Worm (Caenorhabditis elegans) whole organism, late embryonic: ENCODE measurements around the gene C18D11.7.
"Not testable (repeated sequence)": the region's sequence is repeated elsewhere in the genome, so short reads cannot be mapped to it uniquely, and the experiment has no call there.

Experiments
- C38D4.7 ChIP-seq: fragments of 200-800 bp; sonication (Bioruptor generic); optimal IDR thresholded peaks from 2 replicates; lab custom pipeline; 2018; ENCODE audit warnings: mild to moderate bottlenecking, missing genetic modification characterization, moderate library complexity, missing compliant biosample characterization
- K02D7.2 ChIP-seq: sonication (generic microtip); optimal IDR thresholded peaks from 2 replicates; lab custom pipeline; 2017; ENCODE audit warnings: mild to moderate bottlenecking, missing genetic modification characterization, missing compliant biosample characterization
- T23F11.4 ChIP-seq: fragments of 200-800 bp; sonication (Bioruptor generic); optimal IDR thresholded peaks from 2 replicates; lab custom pipeline; 2018; ENCODE audit warnings: mild to moderate bottlenecking, missing genetic modification characterization, missing compliant biosample characterization
- ceh-14 ChIP-seq: sonication (generic microtip); optimal IDR thresholded peaks from 2 replicates; lab custom pipeline; 2016; ENCODE audit warnings: missing genotype, missing genetic modification characterization, missing compliant biosample characterization
- ceh-18 ChIP-seq: sonication (generic microtip); optimal IDR thresholded peaks from 2 replicates; lab custom pipeline; 2016; ENCODE audit warnings: missing genetic modification characterization, missing compliant biosample characterization
- ceh-19 ChIP-seq: fragments of 200-800 bp; sonication (Bioruptor generic); optimal IDR thresholded peaks from 2 replicates; lab custom pipeline; 2018; ENCODE audit warnings: mild to moderate bottlenecking, missing genetic modification characterization, missing compliant biosample characterization
- ceh-34 ChIP-seq: sonication (generic microtip); optimal IDR thresholded peaks from 2 replicates; lab custom pipeline; 2016; ENCODE audit warnings: mild to moderate bottlenecking, missing genetic modification characterization, missing compliant biosample characterization
- ceh-45 ChIP-seq: fragments of 200-800 bp; sonication (Bioruptor generic); IDR thresholded peaks from 2 replicates; pipeline ENCODE4 v1.3.6; 2022; ENCODE audit warnings: missing genetic modification reagents, missing genetic modification characterization, missing compliant biosample characterization
- ceh-48 ChIP-seq: sonication (generic microtip); optimal IDR thresholded peaks from 2 replicates; lab custom pipeline; 2016; ENCODE audit warnings: missing genetic modification characterization, inconsistent platforms, missing compliant biosample characterization
- ceh-6 ChIP-seq: fragments of 200-800 bp; sonication (Bioruptor generic); optimal IDR thresholded peaks from 2 replicates; lab custom pipeline; 2018; ENCODE audit warnings: mild to moderate bottlenecking, missing genetic modification characterization, missing compliant biosample characterization
- che-1 ChIP-seq: sonication (generic microtip); optimal IDR thresholded peaks from 2 replicates; lab custom pipeline; 2016; ENCODE audit warnings: mild to moderate bottlenecking, missing genetic modification characterization, missing compliant biosample characterization
- dmd-4 ChIP-seq: sonication (generic microtip); optimal IDR thresholded peaks from 2 replicates; lab custom pipeline; 2016; ENCODE audit warnings: borderline replicate concordance, missing genetic modification characterization, missing compliant biosample characterization
- dve-1 ChIP-seq: sonication (generic microtip); optimal IDR thresholded peaks from 2 replicates; lab custom pipeline; 2017; ENCODE audit warnings: antibody characterized with exemption, mild to moderate bottlenecking, missing genetic modification characterization, missing compliant biosample characterization
- elt-4 ChIP-seq: sonication (generic microtip); optimal IDR thresholded peaks from 2 replicates; lab custom pipeline; 2016; ENCODE audit warnings: missing genetic modification characterization, missing compliant biosample characterization
- ets-4 ChIP-seq: sonication (generic microtip); optimal IDR thresholded peaks from 2 replicates; lab custom pipeline; 2016; ENCODE audit warnings: missing genetic modification characterization, missing compliant biosample characterization
- fax-1 ChIP-seq: sonication (generic microtip); optimal IDR thresholded peaks from 2 replicates; lab custom pipeline; 2016; ENCODE audit warnings: missing genotype, missing genetic modification characterization, missing compliant biosample characterization
- gmeb-2 ChIP-seq: sonication (generic microtip); optimal IDR thresholded peaks from 2 replicates; lab custom pipeline; 2016; ENCODE audit warnings: missing genetic modification characterization, inconsistent platforms, missing compliant biosample characterization
- hlh-13 ChIP-seq: fragments of 200-800 bp; sonication (Bioruptor generic); optimal IDR thresholded peaks from 2 replicates; lab custom pipeline; 2018; ENCODE audit warnings: mild to moderate bottlenecking, missing genetic modification characterization, missing compliant biosample characterization
- hlh-15 ChIP-seq: sonication (generic microtip); optimal IDR thresholded peaks from 2 replicates; lab custom pipeline; 2016; ENCODE audit warnings: missing genetic modification characterization, missing compliant biosample characterization
- hlh-6 ChIP-seq: sonication (generic microtip); optimal IDR thresholded peaks from 2 replicates; lab custom pipeline; 2016; ENCODE audit warnings: missing genotype, missing genetic modification characterization, missing compliant biosample characterization
- hlh-8 ChIP-seq: sonication (generic microtip); optimal IDR thresholded peaks from 2 replicates; lab custom pipeline; 2016; ENCODE audit warnings: missing genotype, missing genetic modification characterization, missing compliant biosample characterization
- lin-11 ChIP-seq: fragments of 200-800 bp; sonication (Bioruptor generic); optimal IDR thresholded peaks from 2 replicates; lab custom pipeline; 2018; ENCODE audit warnings: mild to moderate bottlenecking, missing genetic modification characterization, missing compliant biosample characterization
- madf-2 ChIP-seq: sonication (generic microtip); optimal IDR thresholded peaks from 2 replicates; lab custom pipeline; 2017; ENCODE audit warnings: missing genetic modification characterization, missing compliant biosample characterization
- nfya-1 ChIP-seq: sonication (generic microtip); optimal IDR thresholded peaks from 2 replicates; lab custom pipeline; 2017; ENCODE audit warnings: missing genetic modification characterization, mild to moderate bottlenecking, missing compliant biosample characterization, antibody characterized with exemption, moderate library complexity
- nhr-232 ChIP-seq: sonication (generic microtip); optimal IDR thresholded peaks from 2 replicates; lab custom pipeline; 2016; ENCODE audit warnings: missing genetic modification characterization, missing compliant biosample characterization
- npax-4 ChIP-seq: sonication (generic microtip); optimal IDR thresholded peaks from 2 replicates; lab custom pipeline; 2016; ENCODE audit warnings: missing genetic modification characterization, missing compliant biosample characterization
- pat-9 ChIP-seq: fragments of 200-800 bp; sonication (Bioruptor generic); optimal IDR thresholded peaks from 2 replicates; lab custom pipeline; 2018; ENCODE audit warnings: mild to moderate bottlenecking, missing genetic modification characterization, moderate library complexity, missing compliant biosample characterization
- pha-2 ChIP-seq: sonication (generic microtip); optimal IDR thresholded peaks from 2 replicates; lab custom pipeline; 2017; ENCODE audit warnings: mild to moderate bottlenecking, missing genetic modification characterization, missing compliant biosample characterization
- pqm-1 ChIP-seq: sonication (generic microtip); optimal IDR thresholded peaks from 2 replicates; lab custom pipeline; 2016; ENCODE audit warnings: missing genetic modification characterization, missing compliant biosample characterization
- ref-2 ChIP-seq: sonication (generic microtip); optimal IDR thresholded peaks from 2 replicates; lab custom pipeline; 2016; ENCODE audit warnings: missing genetic modification characterization, missing compliant biosample characterization
- sox-4 ChIP-seq: sonication (generic microtip); optimal IDR thresholded peaks from 2 replicates; lab custom pipeline; 2017; ENCODE audit warnings: mild to moderate bottlenecking, missing genetic modification characterization, inconsistent platforms, missing compliant biosample characterization
- tbx-2 ChIP-seq: sonication (generic microtip); optimal IDR thresholded peaks from 2 replicates; lab custom pipeline; 2016; ENCODE audit warnings: missing genetic modification characterization, missing compliant biosample characterization
- ttx-3 ChIP-seq: sonication (generic microtip); optimal IDR thresholded peaks from 2 replicates; lab custom pipeline; 2016; ENCODE audit warnings: missing genetic modification reagents, missing genetic modification characterization, missing compliant biosample characterization
- unc-3 ChIP-seq, 2 experiments: fragments of 200-800 bp in 1 of 2; sonication (Bioruptor generic) in 1 of 2; sonication (generic microtip) in 1 of 2; conservative IDR thresholded peaks in 1 of 2; optimal IDR thresholded peaks in 1 of 2; 2 replicates each; pipeline versions ENCODE4 v1.3.6 to Lab custom; 2016 to 2022; ENCODE audit warnings: missing compliant biosample characterization in 2 of 2, missing genetic modification characterization in 2 of 2, missing genetic modification reagents in 1 of 2
- unc-42 ChIP-seq: sonication (generic microtip); optimal IDR thresholded peaks from 2 replicates; lab custom pipeline; 2016; ENCODE audit warnings: missing genotype, missing genetic modification characterization, missing compliant biosample characterization
- unc-86 ChIP-seq: sonication (generic microtip); optimal IDR thresholded peaks from 2 replicates; lab custom pipeline; 2016; ENCODE audit warnings: missing genetic modification characterization, missing compliant biosample characterization
- ztf-16 ChIP-seq: sonication (generic microtip); optimal IDR thresholded peaks from 2 replicates; lab custom pipeline; 2017; ENCODE audit warnings: missing genetic modification characterization, missing compliant biosample characterization

C18D11.7 gene

ce11 chrIII:11794389-11794788 is 12.2 kb downstream of the C18D11.7 start:
- no peak for TF ChIP-seq ceh-14 (tag; lab: Kevin White, UChicago)
- no peak for TF ChIP-seq nfya-1
- no peak for TF ChIP-seq elt-4 (tag; lab: Kevin White, UChicago)
- TF ChIP-seq tbx-2 (tag; lab: Kevin White, UChicago): no peak
- TF ChIP-seq unc-42: no peak
- TF ChIP-seq ceh-19 (GFP tag; lab: Kevin White, UChicago): no peak
- no peak for TF ChIP-seq ceh-6 (GFP tag; lab: Kevin White, UChicago)
- TF ChIP-seq pqm-1 (tag; lab: Kevin White, UChicago): no peak
- TF ChIP-seq, all 69 proteins: peak for 0

- peak; percentile 20 for TF ChIP-seq lin-11 (tag; lab: Kevin White, UChicago)
- peak; percentile 70 for TF ChIP-seq ceh-14 (tag; lab: Kevin White, UChicago)
- TF ChIP-seq K02D7.2 (tag; lab: Kevin White, UChicago): peak; percentile 73
- peak; percentile 25 for TF ChIP-seq dve-1
- TF ChIP-seq che-1: peak; percentile 48
- TF ChIP-seq ceh-19 (GFP tag; lab: Kevin White, UChicago): peak; percentile 63
- TF ChIP-seq ztf-16 (tag; lab: Kevin White, UChicago): peak; percentile 42
- TF ChIP-seq ets-4 (tag; lab: Kevin White, UChicago): peak; percentile 3
- TF ChIP-seq sox-4 (tag; lab: Kevin White, UChicago): peak; percentile 69
- TF ChIP-seq ttx-3 (tag; lab: Kevin White, UChicago): peak; percentile 12
- peak; percentile 16 for TF ChIP-seq nhr-232
- peak; percentile 38 for TF ChIP-seq ceh-48 (tag; lab: Kevin White, UChicago)
- TF ChIP-seq hlh-6 (tag; lab: Kevin White, UChicago): peak; percentile 34
- peak; percentile 5 for TF ChIP-seq hlh-8 (tag; lab: Kevin White, UChicago)
- peak; percentile 6 for TF ChIP-seq nfya-1
- peak; percentile 29 for TF ChIP-seq pqm-1 (tag; lab: Kevin White, UChicago)
- 0 out of 2 replicates have a peak, but pooled peaks have one; percentile 10 for TF ChIP-seq ceh-45 (GFP tag; lab: Robert Waterston, UW)
- TF ChIP-seq pat-9: peak; percentile 61
- TF ChIP-seq gmeb-2 (tag; lab: Kevin White, UChicago): peak; percentile 46
- TF ChIP-seq ceh-34 (tag; lab: Kevin White, UChicago): peak; percentile 33
- TF ChIP-seq T23F11.4 (GFP tag; lab: Kevin White, UChicago): peak; percentile 23
- peak; percentile 33 for TF ChIP-seq dmd-4
- TF ChIP-seq unc-86: peak; percentile 10
- TF ChIP-seq C38D4.7 (GFP tag; lab: Kevin White, UChicago): peak; percentile 43
- peak; percentile 22 for TF ChIP-seq npax-4 (tag; lab: Kevin White, UChicago)
- TF ChIP-seq hlh-15 (tag; lab: Kevin White, UChicago): peak; percentile 30
- not testable (repeated sequence) for TF ChIP-seq unc-3 (GFP tag; conservative IDR thresholded peaks at IDR 0.05; lab: Robert Waterston, UW)
- peak; percentile 11 for TF ChIP-seq unc-3 (tag; optimal IDR thresholded peaks at IDR 0.05; lab: Kevin White, UChicago)
- TF ChIP-seq ref-2 (tag; lab: Kevin White, UChicago): peak; percentile 4
- TF ChIP-seq fax-1 (tag; lab: Kevin White, UChicago): peak; percentile 39
- peak; percentile 12 for TF ChIP-seq hlh-13 (GFP tag; lab: Kevin White, UChicago)
- peak; percentile 35 for TF ChIP-seq ceh-18 (tag; lab: Kevin White, UChicago)
- peak; percentile 44 for TF ChIP-seq pha-2 (tag; lab: Kevin White, UChicago)
- TF ChIP-seq ceh-6 (GFP tag; lab: Kevin White, UChicago): peak; percentile 40
- TF ChIP-seq madf-2 (tag; lab: Kevin White, UChicago): peak; percentile 52
Measured at ce11 chrIII:11792295-11793256, 14.0 kb downstream of the C18D11.7 start, which contains the start of gene C24H11.2. Gene C24H11.2, minus strand, starts transcription at chrIII:11792345.
